Fruit fly (Drosophila melanogaster) whole organism, embryonic: ENCODE data around the gene CG11560.

Experiments
- ATbp ChIP-seq: fragments of 200-800 bp; sonication (Bioruptor generic); optimal IDR thresholded peaks from 2 replicates; lab custom pipeline; 2017; ENCODE audit warnings: missing biosample characterization, mild to moderate bottlenecking, missing genetic modification characterization, missing genetic modification reagents
- Asciz ChIP-seq: fragments of 200-800 bp; sonication (Bioruptor generic); optimal IDR thresholded peaks from 2 replicates; lab custom pipeline; 2017; ENCODE audit warnings: missing biosample characterization, mild to moderate bottlenecking, missing genetic modification characterization, missing genetic modification reagents
- C15 ChIP-seq: fragments of 200-800 bp; sonication (Bioruptor generic); IDR thresholded peaks from 3 replicates; pipeline ENCODE4 v1.3.6; 2022; ENCODE audit warnings: missing biosample characterization, missing genetic modification characterization
- CG10147 ChIP-seq: fragments of 200-800 bp; sonication (Bioruptor generic); optimal IDR thresholded peaks from 2 replicates; lab custom pipeline; 2019; ENCODE audit warnings: missing biosample characterization, mild to moderate bottlenecking, missing genetic modification characterization, moderate library complexity
- CG1024 ChIP-seq: fragments of 200-800 bp; sonication (Bioruptor generic); IDR thresholded peaks from 2 replicates; pipeline ENCODE4 v1.3.6; 2022; ENCODE audit warnings: missing biosample characterization, missing genetic modification characterization
- CG11247 ChIP-seq: fragments of 200-800 bp; sonication (Bioruptor generic); IDR thresholded peaks from 2 replicates; pipeline ENCODE4 v1.3.6; 2022; ENCODE audit warnings: missing biosample characterization, missing genetic modification characterization
- CG11398 ChIP-seq: fragments of 200-800 bp; sonication (Bioruptor generic); optimal IDR thresholded peaks from 2 replicates; lab custom pipeline; 2016; ENCODE audit warnings: missing biosample characterization, missing genetic modification characterization
- CG11723 ChIP-seq: fragments of 200-800 bp; sonication (Bioruptor generic); optimal IDR thresholded peaks from 2 replicates; lab custom pipeline; 2017; ENCODE audit warnings: missing biosample characterization, mild to moderate bottlenecking, missing genetic modification characterization
- CG12219 ChIP-seq: fragments of 200-800 bp; sonication (Bioruptor generic); optimal IDR thresholded peaks from 3 replicates; lab custom pipeline; 2018; ENCODE audit warnings: missing biosample characterization, mild to moderate bottlenecking, missing genetic modification characterization
- CG13296 ChIP-seq: fragments of 200-800 bp; sonication (Bioruptor generic); optimal IDR thresholded peaks from 3 replicates; lab custom pipeline; 2018; ENCODE audit warnings: missing biosample characterization, mild to moderate bottlenecking, missing genetic modification characterization
- CG13894 ChIP-seq: fragments of 200-800 bp; sonication (Bioruptor generic); optimal IDR thresholded peaks from 3 replicates; lab custom pipeline; 2018; ENCODE audit warnings: missing biosample characterization, mild to moderate bottlenecking, missing genetic modification characterization, moderate library complexity
- CG15514 ChIP-seq: fragments of 200-800 bp; sonication (Bioruptor generic); optimal IDR thresholded peaks from 3 replicates; lab custom pipeline; 2017; ENCODE audit warnings: missing biosample characterization, missing genetic modification characterization, mild to moderate bottlenecking, moderate library complexity, missing genetic modification reagents
- CG3163 ChIP-seq: fragments of 200-800 bp; sonication (Bioruptor generic); optimal IDR thresholded peaks from 3 replicates; lab custom pipeline; 2016; ENCODE audit warnings: missing biosample characterization, missing genetic modification characterization
- CG33213 ChIP-seq: fragments of 200-800 bp; sonication (Bioruptor generic); optimal IDR thresholded peaks from 3 replicates; lab custom pipeline; 2016; ENCODE audit warnings: missing biosample characterization, missing genetic modification characterization
- CG4854 ChIP-seq: fragments of 200-800 bp; sonication (Bioruptor generic); optimal IDR thresholded peaks from 2 replicates; lab custom pipeline; 2016; ENCODE audit warnings: missing biosample characterization, missing genetic modification characterization, inconsistent platforms
- CG6175 ChIP-seq: fragments of 200-800 bp; sonication (Bioruptor generic); IDR thresholded peaks from 3 replicates; pipeline ENCODE4 v1.3.6; 2022; ENCODE audit warnings: missing biosample characterization, missing genetic modification characterization
- CG7839 ChIP-seq: fragments of 200-800 bp; sonication (Bioruptor generic); optimal IDR thresholded peaks from 3 replicates; lab custom pipeline; 2018; ENCODE audit warnings: missing biosample characterization, mild to moderate bottlenecking, missing genetic modification characterization, moderate library complexity
- CG7928 ChIP-seq: fragments of 200-800 bp; sonication (Bioruptor generic); optimal IDR thresholded peaks from 2 replicates; lab custom pipeline; 2017; ENCODE audit warnings: missing biosample characterization, mild to moderate bottlenecking, missing genetic modification characterization
- CTCF ChIP-seq: fragments of 200-800 bp; sonication (Bioruptor generic); optimal IDR thresholded peaks from 2 replicates; lab custom pipeline; 2017; ENCODE audit warnings: missing biosample characterization, mild to moderate bottlenecking, missing genetic modification characterization, moderate library complexity
- Chrac-16 ChIP-seq: fragments of 200-800 bp; sonication (Bioruptor generic); optimal IDR thresholded peaks from 3 replicates; lab custom pipeline; 2016; ENCODE audit warnings: missing biosample characterization, missing genetic modification characterization
- Deaf1 ChIP-seq: fragments of 200-800 bp; optimal IDR thresholded peaks from 3 replicates; lab custom pipeline; 2019; ENCODE audit warnings: missing biosample characterization, mild to moderate bottlenecking, missing genetic modification characterization, moderate library complexity
- Doc2 ChIP-seq: fragments of 200-800 bp; sonication (Bioruptor generic); IDR thresholded peaks from 2 replicates; pipeline ENCODE4 v1.3.6; 2022; ENCODE audit warnings: missing biosample characterization, missing genetic modification characterization
- E2f2 ChIP-seq: fragments of 200-800 bp; sonication (Bioruptor generic); IDR thresholded peaks from 2 replicates; pipeline ENCODE4 v1.3.6; 2022; ENCODE audit warnings: missing biosample characterization, missing genetic modification characterization
- Ets65A ChIP-seq: fragments of 200-800 bp; sonication (Bioruptor generic); peaks from one replicate; lab custom pipeline; 2016; ENCODE audit warnings: missing biosample characterization, missing genetic modification characterization
- Hmr ChIP-seq: fragments of 200-800 bp; sonication (Bioruptor generic); optimal IDR thresholded peaks from 3 replicates; lab custom pipeline; 2017; ENCODE audit warnings: mild to moderate bottlenecking, missing biosample characterization, missing genetic modification reagents, missing genetic modification characterization
- MTF-1 ChIP-seq: fragments of 200-800 bp; sonication (Bioruptor generic); optimal IDR thresholded peaks from 2 replicates; lab custom pipeline; 2018; ENCODE audit warnings: missing biosample characterization, mild to moderate bottlenecking, missing genetic modification characterization, borderline replicate concordance
- NC2β ChIP-seq: fragments of 200-800 bp; sonication (Bioruptor generic); optimal IDR thresholded peaks from 2 replicates; lab custom pipeline; 2016; ENCODE audit warnings: missing biosample characterization, missing genetic modification characterization
- Oaz ChIP-seq: fragments of 200-800 bp; sonication (Bioruptor generic); IDR thresholded peaks from 2 replicates; pipeline ENCODE4 v1.3.6; 2022; ENCODE audit warnings: missing biosample characterization, missing genetic modification characterization
- Side ChIP-seq: fragments of 200-800 bp; sonication (Bioruptor generic); optimal IDR thresholded peaks from 2 replicates; lab custom pipeline; 2016; ENCODE audit warnings: missing biosample characterization, missing genetic modification characterization
- ara ChIP-seq: fragments of 200-800 bp; sonication (Bioruptor generic); IDR thresholded peaks from 2 replicates; pipeline ENCODE4 v1.3.6; 2022; ENCODE audit warnings: missing biosample characterization, missing genetic modification characterization
- cad ChIP-seq: fragments of >200 bp; optimal IDR thresholded peaks from 2 replicates; lab custom pipeline; 2017; ENCODE audit warnings: missing biosample characterization, missing genetic modification characterization
- dimm ChIP-seq: fragments of 200-800 bp; sonication (Bioruptor generic); IDR thresholded peaks from 2 replicates; pipeline ENCODE4 v1.3.6; 2022; ENCODE audit warnings: missing biosample characterization, missing genetic modification characterization
- dmrt11E ChIP-seq: fragments of 200-800 bp; sonication (Bioruptor generic); optimal IDR thresholded peaks from 3 replicates; lab custom pipeline; 2018; ENCODE audit warnings: missing biosample characterization, mild to moderate bottlenecking, missing genetic modification characterization, moderate library complexity
- eyg ChIP-seq: fragments of 200-800 bp; sonication (Bioruptor generic); optimal IDR thresholded peaks from 3 replicates; lab custom pipeline; 2016; ENCODE audit warnings: missing biosample characterization, missing genetic modification characterization
- fu2 ChIP-seq: fragments of 200-800 bp; sonication (Bioruptor generic); optimal IDR thresholded peaks from 2 replicates; lab custom pipeline; 2016; ENCODE audit warnings: missing biosample characterization, missing genetic modification characterization
- gro ChIP-seq: fragments of 200-800 bp; sonication (Bioruptor generic); optimal IDR thresholded peaks from 2 replicates; lab custom pipeline; 2016; ENCODE audit warnings: missing biosample characterization, missing genetic modification characterization
- inv ChIP-seq: fragments of 200-800 bp; sonication (Bioruptor generic); IDR thresholded peaks from 2 replicates; pipeline ENCODE4 v1.3.6; 2022; ENCODE audit warnings: missing biosample characterization, missing genetic modification characterization; ENCODE audit not compliant: partially characterized antibody
- jumu ChIP-seq: fragments of 200-800 bp; sonication (Bioruptor generic); optimal IDR thresholded peaks from 3 replicates; lab custom pipeline; 2016; ENCODE audit warnings: missing biosample characterization, missing genetic modification characterization
- lola ChIP-seq, 3 experiments: fragments of >200 bp in 2 of 3; fragments of 200-800 bp in 1 of 3; sonication (Bioruptor generic) in 1 of 3; optimal IDR thresholded peaks; 2 replicates each; lab custom pipeline; 2017 to 2019; ENCODE audit warnings: missing biosample characterization in 3 of 3, missing genetic modification characterization in 3 of 3, mild to moderate bottlenecking in 1 of 3, moderate library complexity in 1 of 3
- pho ChIP-seq: fragments of 200-800 bp; sonication (Bioruptor generic); optimal IDR thresholded peaks from 2 replicates; lab custom pipeline; 2016; ENCODE audit warnings: missing biosample characterization, missing genetic modification characterization
- pros ChIP-seq: fragments of 200-800 bp; sonication (Bioruptor generic); optimal IDR thresholded peaks from 3 replicates; lab custom pipeline; 2019; ENCODE audit warnings: missing biosample characterization, mild to moderate bottlenecking, missing genetic modification characterization, moderate library complexity
- repo ChIP-seq: fragments of 200-800 bp; sonication (Bioruptor generic); optimal IDR thresholded peaks from 2 replicates; lab custom pipeline; 2016; ENCODE audit warnings: missing biosample characterization, missing genetic modification characterization
- rib ChIP-seq: fragments of 200-800 bp; sonication (Bioruptor generic); IDR thresholded peaks from 2 replicates; pipeline ENCODE4 v1.3.6; 2022; ENCODE audit warnings: missing biosample characterization, missing genetic modification characterization
- so ChIP-seq: fragments of 200-800 bp; sonication (Bioruptor generic); IDR thresholded peaks from 3 replicates; pipeline ENCODE4 v1.3.6; 2022; ENCODE audit warnings: missing biosample characterization, missing genetic modification characterization
- tap ChIP-seq: fragments of 200-800 bp; optimal IDR thresholded peaks from 3 replicates; lab custom pipeline; 2019; ENCODE audit warnings: missing biosample characterization, mild to moderate bottlenecking, missing genetic modification characterization, moderate library complexity
- tio ChIP-seq: fragments of 200-800 bp; sonication (Bioruptor generic); optimal IDR thresholded peaks from 2 replicates; lab custom pipeline; 2017; ENCODE audit warnings: missing biosample characterization, missing genetic modification characterization, inconsistent platforms
- trh ChIP-seq: fragments of 200-800 bp; sonication (Bioruptor generic); optimal IDR thresholded peaks from 2 replicates; lab custom pipeline; 2016; ENCODE audit warnings: missing biosample characterization, missing genetic modification characterization
- vfl ChIP-seq: fragments of 200-800 bp; sonication (Bioruptor generic); optimal IDR thresholded peaks from 2 replicates; lab custom pipeline; 2016; ENCODE audit warnings: missing biosample characterization, missing genetic modification characterization
- vnd ChIP-seq: fragments of 200-800 bp; sonication (Bioruptor generic); IDR thresholded peaks from 3 replicates; pipeline ENCODE4 v1.3.6; 2022; ENCODE audit warnings: missing biosample characterization, missing genetic modification characterization; ENCODE audit not compliant: partially characterized antibody
- wdn ChIP-seq: fragments of 200-800 bp; sonication (Bioruptor generic); IDR thresholded peaks from 2 replicates; pipeline ENCODE4 v1.3.6; 2022; ENCODE audit warnings: missing biosample characterization, missing genetic modification characterization

Gene CG11560

DNA sequence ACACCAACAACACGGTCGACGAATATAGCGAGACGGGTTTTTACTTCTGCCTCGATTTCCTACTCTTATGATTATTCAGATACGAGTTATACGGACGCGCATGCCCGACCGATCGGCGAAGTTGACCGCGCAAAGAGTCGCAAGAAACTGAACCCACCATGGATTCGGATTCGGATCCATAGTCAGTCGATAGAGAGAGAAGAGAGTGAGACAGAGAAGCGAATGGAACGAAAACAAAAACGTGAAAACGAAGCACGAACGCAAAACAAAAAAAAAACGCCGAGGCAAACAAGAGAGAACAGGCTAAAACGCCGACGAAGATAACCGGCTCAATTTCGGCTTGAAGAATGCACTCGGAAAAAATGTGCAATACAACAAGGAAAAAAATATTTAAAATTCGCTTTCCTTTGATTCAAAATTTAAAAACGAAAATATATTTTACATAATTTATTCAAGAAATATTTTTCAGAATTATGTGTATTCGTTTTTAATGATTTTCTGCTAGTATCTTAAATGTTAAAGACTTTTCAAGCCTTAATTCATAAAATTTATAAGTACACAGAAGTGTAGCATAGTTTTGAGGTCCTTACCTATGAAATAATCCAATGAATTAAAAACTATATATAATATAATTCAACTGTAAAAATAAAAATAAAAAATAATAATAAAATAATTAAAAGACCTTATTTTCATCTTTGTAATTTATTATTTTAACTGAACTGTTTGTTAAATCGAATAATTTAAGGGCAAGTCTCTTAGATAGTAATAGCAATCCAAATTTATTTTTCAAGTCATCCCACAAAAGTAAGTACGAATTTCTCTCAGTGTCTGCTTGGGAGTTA, 37.9 kb upstream of the CG11560 start, which contains the start of gene Sema5c (continued):
- TF ChIP-seq rib (GFP tag; lab: Robert Waterston, UW): no peak; the same call in 1 of the 2 replicates
- TF ChIP-seq CG12219 (GFP tag; lab: Kevin White, UChicago): no peak
- TF ChIP-seq Oaz (GFP tag; lab: Robert Waterston, UW): no peak
- no peak for TF ChIP-seq fu2 (GFP tag; lab: Kevin White, UChicago)
- peak; percentile 52 for TF ChIP-seq Chrac-16 (GFP tag; lab: Kevin White, UChicago)
- peak; percentile 88 for TF ChIP-seq CG3163 (GFP tag; lab: Kevin White, UChicago)
- peak; percentile 77 for TF ChIP-seq CG7839
- TF ChIP-seq pros (GFP tag; lab: Kevin White, UChicago): peak; percentile 52
- no peak for TF ChIP-seq pho (GFP tag; lab: Kevin White, UChicago)
- TF ChIP-seq lola (GFP tag; optimal IDR thresholded peaks at IDR 0.05; lab: Kevin White, UChicago): peak in 1 of 3 experiments; percentile 93
- TF ChIP-seq Ets65A (GFP tag; lab: Kevin White, UChicago): peak; percentile 84
- TF ChIP-seq vfl (GFP tag; lab: Kevin White, UChicago): no peak
- no peak for TF ChIP-seq CG4854 (GFP tag; lab: Kevin White, UChicago)
- peak; percentile 24 for TF ChIP-seq ATbp (GFP tag; lab: Kevin White, UChicago)
- peak; percentile 72 for TF ChIP-seq CG10147 (GFP tag; lab: Kevin White, UChicago)
- no peak for TF ChIP-seq CG11723 (GFP tag; lab: Kevin White, UChicago)
- peak; percentile 36 for TF ChIP-seq Side (GFP tag; lab: Kevin White, UChicago)
- no peak for TF ChIP-seq repo (GFP tag; lab: Kevin White, UChicago)
- no peak for TF ChIP-seq jumu (GFP tag; lab: Kevin White, UChicago)
- peak; percentile 35 for TF ChIP-seq CG13296
- TF ChIP-seq wdn (GFP tag; lab: Robert Waterston, UW): no peak
- no peak for TF ChIP-seq cad (GFP tag; lab: Kevin White, UChicago)
- TF ChIP-seq tap (tag; lab: Kevin White, UChicago): peak; percentile 40
- no peak; the same call in 1 of the 2 replicates for TF ChIP-seq ara (GFP tag; lab: Robert Waterston, UW)
- no peak for TF ChIP-seq CTCF (GFP tag; lab: Kevin White, UChicago)
- no peak for TF ChIP-seq inv
- peak; percentile 89 for TF ChIP-seq dmrt11E (tag; lab: Kevin White, UChicago)
- no peak for TF ChIP-seq CG11398 (GFP tag; lab: Kevin White, UChicago)
- TF ChIP-seq CG15514 (GFP tag; lab: Kevin White, UChicago): peak; percentile 11
- peak; percentile 56 for TF ChIP-seq tio (GFP tag; lab: Kevin White, UChicago)
- no peak for TF ChIP-seq eyg (GFP tag; lab: Kevin White, UChicago)
- TF ChIP-seq CG33213 (GFP tag; lab: Kevin White, UChicago): no peak
- TF ChIP-seq Hmr: peak; percentile 46
- TF ChIP-seq so (GFP tag; lab: Robert Waterston, UW): peak; percentile 47; the same call in 2 of the 3 replicates
- TF ChIP-seq CG11247 (GFP tag; lab: Robert Waterston, UW): peak; percentile 40; the same call in 1 of the 2 replicates
- TF ChIP-seq vnd (GFP tag; lab: Robert Waterston, UW): 0 out of 3 replicates have a peak, but pooled peaks have one; percentile 10
- no peak for TF ChIP-seq dimm (GFP tag; lab: Robert Waterston, UW)
- TF ChIP-seq E2f2 (GFP tag; lab: Robert Waterston, UW): no peak; the same call in 1 of the 2 replicates
- no peak for TF ChIP-seq C15 (GFP tag; lab: Robert Waterston, UW)
- peak; percentile 57 for TF ChIP-seq trh (GFP tag; lab: Kevin White, UChicago)
- TF ChIP-seq MTF-1: peak; percentile 13
- peak; percentile 90 for TF ChIP-seq CG13894 (tag; lab: Kevin White, UChicago)
- 0 out of 2 replicates have a peak, but pooled peaks have one; percentile 29 for TF ChIP-seq CG1024 (GFP tag; lab: Robert Waterston, UW)
- peak; percentile 94 for TF ChIP-seq Deaf1
- peak; percentile 72 for TF ChIP-seq gro (GFP tag; lab: Kevin White, UChicago)
- no peak for TF ChIP-seq Doc2 (GFP tag; lab: Robert Waterston, UW)
- TF ChIP-seq NC2β (GFP tag; lab: Kevin White, UChicago): no peak
- peak; percentile 61 for TF ChIP-seq Asciz (GFP tag; lab: Kevin White, UChicago)
- no peak for TF ChIP-seq CG7928
- peak; percentile 38; the same call in 1 of the 3 replicates for TF ChIP-seq CG6175 (GFP tag; lab: Robert Waterston, UW)
